Fruit fly (Drosophila melanogaster) whole organism, wandering third instar larva: Measurements from ENCODE around the gene CG11425.

Source experiments
- CrebA ChIP-seq: fragments of 200-800 bp; sonication (Bioruptor generic); optimal IDR thresholded peaks from 2 replicates; lab custom pipeline; 2016; ENCODE audit warnings: missing biosample characterization, mild to moderate bottlenecking, missing genetic modification characterization, borderline replicate concordance
- GATAd ChIP-seq: sonication (Bioruptor generic); optimal IDR thresholded peaks from 2 replicates; lab custom pipeline; 2016; ENCODE audit warnings: missing biosample characterization, missing genetic modification characterization
- HLH106 ChIP-seq: fragments of 200-800 bp; optimal IDR thresholded peaks from 3 replicates; lab custom pipeline; 2019; ENCODE audit warnings: missing biosample characterization, mild to moderate bottlenecking, missing genetic modification characterization, moderate library complexity
- Hnf4 ChIP-seq: fragments of 200-800 bp; sonication (Bioruptor generic); optimal IDR thresholded peaks from 2 replicates; lab custom pipeline; 2016; ENCODE audit warnings: missing biosample characterization, mild to moderate bottlenecking, missing genetic modification characterization
- Mio ChIP-seq: sonication (Bioruptor generic); optimal IDR thresholded peaks from 2 replicates; lab custom pipeline; 2016; ENCODE audit warnings: missing biosample characterization, missing genetic modification characterization
- foxo ChIP-seq, 2 experiments: fragments of 200-800 bp; sonication (Bioruptor generic); optimal IDR thresholded peaks; 2 replicates in 1 of 2; 3 replicates in 1 of 2; lab custom pipeline; 2016 to 2017; ENCODE audit warnings: missing biosample characterization in 2 of 2, missing genetic modification characterization in 2 of 2
- fru ChIP-seq: fragments of 200-800 bp; sonication (Bioruptor generic); optimal IDR thresholded peaks from 3 replicates; lab custom pipeline; 2016; ENCODE audit warnings: missing biosample characterization, mild to moderate bottlenecking, missing genetic modification characterization
- jim ChIP-seq: fragments of 175-275, 200-325 bp; sonication (Bioruptor generic); optimal IDR thresholded peaks from 2 replicates; lab custom pipeline; 2016; ENCODE audit warnings: missing biosample characterization, mild to moderate bottlenecking, missing genetic modification characterization
- lola ChIP-seq: fragments of >200 bp; optimal IDR thresholded peaks from 2 replicates; lab custom pipeline; 2017; ENCODE audit warnings: missing biosample characterization, missing genetic modification characterization
- psq ChIP-seq: fragments of 200-800 bp; sonication (Bioruptor generic); optimal IDR thresholded peaks from 3 replicates; lab custom pipeline; 2017; ENCODE audit warnings: missing biosample characterization, mild to moderate bottlenecking, missing genetic modification characterization, moderate library complexity

DNA sequence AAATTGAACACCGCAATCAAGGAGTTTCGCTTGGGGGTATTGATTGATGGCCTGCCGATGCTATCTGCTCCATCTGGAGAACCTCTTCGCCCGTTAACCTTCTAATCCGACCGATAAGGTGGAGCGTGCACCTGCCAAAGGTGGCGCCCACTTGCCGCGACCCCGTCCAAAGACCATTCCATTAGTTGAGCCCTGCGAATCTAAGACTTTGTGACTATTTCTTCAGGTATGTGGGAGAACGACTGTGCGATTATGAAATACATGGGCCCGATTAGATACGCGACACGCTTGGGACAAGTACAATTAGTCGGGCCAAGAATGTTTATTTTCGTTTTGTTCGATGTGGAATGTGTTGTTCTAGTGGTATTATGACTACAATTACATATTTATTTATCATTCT is 16.3 kb upstream of the CG11425 start:
- no peak for TF ChIP-seq psq (GFP tag; lab: Kevin White, UChicago)
- TF ChIP-seq jim: no peak
- TF ChIP-seq Hnf4: no peak
- no peak for TF ChIP-seq foxo (GFP tag; optimal IDR thresholded peaks at IDR 0.05; lab: Kevin White, UChicago)
- TF ChIP-seq GATAd (GFP tag; lab: Kevin White, UChicago): no peak
- no peak for TF ChIP-seq lola (GFP tag; lab: Kevin White, UChicago)
- TF ChIP-seq HLH106: no peak
- TF ChIP-seq Mio (GFP tag; lab: Kevin White, UChicago): no peak
- TF ChIP-seq fru (GFP tag; lab: Kevin White, UChicago): no peak
- TF ChIP-seq CrebA (GFP tag; lab: Kevin White, UChicago): no peak
